Worm (Caenorhabditis elegans): ENCODE results near the gene T08G5.2.

DNA sequence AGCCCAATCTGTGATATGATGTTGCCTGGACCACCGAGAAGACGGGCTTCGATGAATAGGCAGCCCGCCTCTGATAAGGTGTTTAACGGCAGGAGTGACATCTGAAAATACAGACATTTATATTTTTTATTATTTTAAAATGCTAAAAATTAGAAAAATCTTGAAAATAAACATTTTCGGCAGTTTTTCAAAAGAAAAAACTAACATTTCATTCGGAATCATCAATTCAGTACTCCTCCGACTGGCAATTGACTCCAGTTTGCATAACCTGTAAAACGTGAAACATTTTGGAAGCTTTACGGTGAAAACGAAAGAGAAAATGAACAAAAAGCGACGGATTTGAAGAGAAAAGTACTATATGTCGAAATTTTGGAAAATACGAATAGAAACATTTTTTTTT lies 20.3 kb downstream of the T08G5.2 start, which contains the start of gene ric-7:
- TF ChIP-seq ets-7 (tag; optimal IDR thresholded peaks at IDR 0.05) (no peak), flt-1 (GFP tag; IDR thresholded peaks at IDR 0.05) (no peak), ama-1 (optimal IDR thresholded peaks at IDR 0.05) (no peak), ceh-13 (GFP tag; optimal IDR thresholded peaks at IDR 0.05) (no peak), tbx-37 (GFP tag; conservative IDR thresholded peaks at IDR 0.05) (no peak), scrt-1 (GFP tag; IDR thresholded peaks at IDR 0.05) (no peak), hmbx-1 (tag; optimal IDR thresholded peaks at IDR 0.05) (no peak), B0310.2 (tag; optimal IDR thresholded peaks at IDR 0.05) (no peak), ceh-36 (tag; optimal IDR thresholded peaks at IDR 0.05) (no peak), tbx-11 (GFP tag; IDR thresholded peaks at IDR 0.05) (peak; percentile 29; the same call in 1 of the 2 replicates), pes-1 (GFP tag; IDR thresholded peaks at IDR 0.05) (no peak)

All from whole organism, early embryonic.